Worm (Caenorhabditis elegans) whole organism, L3 larva: Measurements from ENCODE around the gene Y60C6A.2.
A peak's percentile ranks its signal among the peaks of the same experiment; 100 is the strongest.

ENCODE experiments used
- ceh-16 ChIP-seq: sonication (generic microtip); optimal IDR thresholded peaks from 2 replicates; lab custom pipeline; 2017; ENCODE audit warnings: missing biosample characterization, missing genetic modification characterization
- daf-12 ChIP-seq: fragments of 150-350 bp; optimal IDR thresholded peaks from 2 replicates; lab custom pipeline; 2014; ENCODE audit warnings: missing biosample characterization, missing genetic modification reagents, missing genetic modification characterization
- egl-5 ChIP-seq: fragments of 150-350 bp; optimal IDR thresholded peaks from 2 replicates; lab custom pipeline; 2017; ENCODE audit warnings: missing biosample characterization, missing genetic modification reagents, missing genetic modification characterization, inconsistent platforms
- elt-2 ChIP-seq: sonication (generic microtip); optimal IDR thresholded peaks from 2 replicates; lab custom pipeline; 2016; ENCODE audit warnings: missing genetic modification reagents, mild to moderate bottlenecking, missing genetic modification characterization, missing compliant biosample characterization
- hmg-11 ChIP-seq: sonication (generic microtip); optimal IDR thresholded peaks from 2 replicates; lab custom pipeline; 2016; ENCODE audit warnings: missing genetic modification characterization, missing compliant biosample characterization
- lin-15B ChIP-seq: fragments of 150-350 bp; optimal IDR thresholded peaks from 2 replicates; lab custom pipeline; 2014; ENCODE audit warnings: missing biosample characterization, missing genetic modification characterization
- nhr-11 ChIP-seq: fragments of 150-350 bp; optimal IDR thresholded peaks from 2 replicates; lab custom pipeline; 2014; ENCODE audit warnings: missing biosample characterization, missing genetic modification characterization
- nhr-76 ChIP-seq: fragments of 150-350 bp; sonication (generic microtip); optimal IDR thresholded peaks from 5 replicates; lab custom pipeline; 2014; ENCODE audit warnings: missing biosample characterization, missing genetic modification characterization
- nhr-77 ChIP-seq: fragments of 150-350 bp; optimal IDR thresholded peaks from 2 replicates; lab custom pipeline; 2014; ENCODE audit warnings: missing biosample characterization, missing genetic modification characterization
- pha-4 ChIP-seq: fragments of 150-350 bp; optimal IDR thresholded peaks from 2 replicates; lab custom pipeline; 2014; ENCODE audit warnings: missing biosample characterization, missing genetic modification reagents, missing genetic modification characterization
- tbx-2 ChIP-seq: sonication (generic microtip); optimal IDR thresholded peaks from 2 replicates; lab custom pipeline; 2016; ENCODE audit warnings: mild to moderate bottlenecking, missing genetic modification characterization, missing compliant biosample characterization
- zag-1 ChIP-seq: fragments of 150-350 bp; optimal IDR thresholded peaks from 2 replicates; lab custom pipeline; 2014; ENCODE audit warnings: missing biosample characterization, missing genetic modification characterization
- ztf-4 ChIP-seq: fragments of 150-350 bp; optimal IDR thresholded peaks from 2 replicates; lab custom pipeline; 2014; ENCODE audit warnings: missing biosample characterization, missing genetic modification characterization

- TF ChIP-seq ztf-4 (tag; lab: Kevin White, UChicago): no peak
- TF ChIP-seq tbx-2 (tag; lab: Kevin White, UChicago): no peak
- TF ChIP-seq nhr-11: no peak
- no peak for TF ChIP-seq lin-15B (tag; lab: Kevin White, UChicago)
- TF ChIP-seq nhr-76: no peak
- peak; percentile 90 for TF ChIP-seq elt-2 (tag; lab: Kevin White, UChicago)
- no peak for TF ChIP-seq daf-12 (tag; lab: Kevin White, UChicago)
- TF ChIP-seq pha-4 (tag; lab: Kevin White, UChicago): no peak
- no peak for TF ChIP-seq hmg-11 (tag; lab: Kevin White, UChicago)
- TF ChIP-seq zag-1: no peak
- TF ChIP-seq ceh-16 (tag; lab: Kevin White, UChicago): no peak
- no peak for TF ChIP-seq egl-5
- TF ChIP-seq nhr-77 (tag; lab: Kevin White, UChicago): no peak
Observed at ce11 chrV:4737727-4738126, 47.5 kb downstream of the Y60C6A.2 start, which contains the start of gene F39G3.2.
